Worm (Caenorhabditis elegans): Measurements from ENCODE around the gene fbxb-71.

ce11 chrX:3256784-3257493, 5.8 kb upstream of the fbxb-71 start, which contains the start of gene lbp-3:
- TF ChIP-seq elt-3 (tag; optimal IDR thresholded peaks at IDR 0.05) (no peak), nhr-12 (tag; optimal IDR thresholded peaks at IDR 0.05) (no peak), lin-15B (tag; optimal IDR thresholded peaks at IDR 0.05) (no peak), unc-39 (tag; optimal IDR thresholded peaks at IDR 0.05) (no peak), ztf-11 (tag; optimal IDR thresholded peaks at IDR 0.05) (no peak)
